Worm (Caenorhabditis elegans) whole organism, midembryonic: ENCODE measurements around the gene srw-19.
"Not testable (repeated sequence)": the region's sequence is repeated elsewhere in the genome, so short reads cannot be mapped to it uniquely, and the experiment has no call there.

ENCODE experiments used
- T22C8.4 ChIP-seq: fragments of 200-800 bp; sonication (Bioruptor generic); IDR thresholded peaks from 2 replicates; pipeline ENCODE4 v1.3.6; 2022; ENCODE audit warnings: missing genetic modification characterization, missing compliant biosample characterization
- cog-1 ChIP-seq: sonication (generic microtip); optimal IDR thresholded peaks from 2 replicates; lab custom pipeline; 2016; ENCODE audit warnings: missing genetic modification characterization, missing compliant biosample characterization
- flt-1 ChIP-seq: fragments of 200-800 bp; sonication (Bioruptor generic); IDR thresholded peaks from 2 replicates; pipeline ENCODE4 v1.3.6; 2022; ENCODE audit warnings: missing genetic modification characterization, missing compliant biosample characterization
- klf-2 ChIP-seq: fragments of 200-800 bp; sonication (Bioruptor generic); conservative IDR thresholded peaks from 2 replicates; pipeline ENCODE4 v1.3.6; 2022; ENCODE audit warnings: missing genetic modification reagents, missing genetic modification characterization, missing compliant biosample characterization
- med-1 ChIP-seq: sonication (generic microtip); optimal IDR thresholded peaks from 2 replicates; lab custom pipeline; 2017; ENCODE audit warnings: missing genetic modification characterization, mild to moderate bottlenecking, missing compliant biosample characterization, antibody characterized with exemption, missing genetic modification reagents; ENCODE audit not compliant: insufficient read depth
- ref-1 ChIP-seq: fragments of 200-800 bp; sonication (Bioruptor generic); conservative IDR thresholded peaks from 2 replicates; pipeline ENCODE4 v1.3.6; 2022; ENCODE audit warnings: missing genetic modification reagents, missing genetic modification characterization, missing compliant biosample characterization
- tab-1 ChIP-seq: fragments of 200-800 bp; sonication (Bioruptor generic); IDR thresholded peaks from 2 replicates; pipeline ENCODE4 v1.3.6; 2022; ENCODE audit warnings: missing genetic modification characterization, missing compliant biosample characterization
- ztf-23 ChIP-seq: fragments of 200-800 bp; sonication (Bioruptor generic); IDR thresholded peaks from 2 replicates; pipeline ENCODE4 v1.3.6; 2022; ENCODE audit warnings: missing genetic modification reagents, missing genetic modification characterization, missing compliant biosample characterization
- ztf-29 ChIP-seq: fragments of 200-800 bp; sonication (Bioruptor generic); IDR thresholded peaks from 2 replicates; pipeline ENCODE4 v1.3.6; 2022; ENCODE audit warnings: missing genetic modification reagents, missing genetic modification characterization, missing compliant biosample characterization

DNA sequence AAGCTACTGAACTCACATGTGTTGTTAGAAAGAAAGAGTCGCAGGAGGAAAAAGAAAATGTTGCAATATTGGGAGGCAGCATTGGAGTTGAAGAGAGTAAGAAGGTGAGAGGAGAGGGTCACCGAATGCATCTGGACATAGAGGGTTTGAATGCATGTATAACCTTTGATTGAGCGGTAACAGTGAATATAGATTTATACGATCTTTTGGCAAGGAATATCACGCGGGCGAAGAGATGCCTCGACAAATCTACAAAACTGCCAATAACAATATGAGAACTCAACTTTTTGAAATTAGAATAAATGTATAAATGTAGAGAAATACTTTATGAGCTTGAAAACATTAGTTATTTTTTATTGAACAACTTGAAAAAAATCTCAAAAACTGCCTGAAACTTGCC, 18.8 kb downstream of the srw-19 start, which contains the start of gene M01B2.10:
- TF ChIP-seq flt-1; ref-1; ztf-23 (GFP tag; lab: Robert Waterston, UW); ztf-29; cog-1; med-1 (GFP tag; lab: Kevin White, UChicago); tab-1 (GFP tag; lab: Robert Waterston, UW); klf-2 (GFP tag; lab: Robert Waterston, UW); T22C8.4 (GFP tag; lab: Robert Waterston, UW): not testable (repeated sequence)
